Worm (Caenorhabditis elegans) whole organism, L2 larva: Measurements from ENCODE around the gene srd-70.

Source experiments
- C34F6.9 ChIP-seq: fragments of 150-350 bp; optimal IDR thresholded peaks from 2 replicates; lab custom pipeline; 2014; ENCODE audit warnings: missing biosample characterization, missing genetic modification characterization
- F13H6.1 ChIP-seq: sonication (generic microtip); optimal IDR thresholded peaks from 2 replicates; lab custom pipeline; 2016; ENCODE audit warnings: missing genetic modification characterization, missing compliant biosample characterization
- Y55F3AM.14 ChIP-seq: fragments of 200-800 bp; sonication (Bioruptor generic); optimal IDR thresholded peaks from 2 replicates; lab custom pipeline; 2018; ENCODE audit warnings: mild to moderate bottlenecking, missing genetic modification characterization, missing compliant biosample characterization
- ZK546.5 ChIP-seq: sonication (generic microtip); optimal IDR thresholded peaks from 2 replicates; lab custom pipeline; 2017; ENCODE audit warnings: missing biosample characterization, missing genetic modification characterization
- alr-1 ChIP-seq: fragments of 150-350 bp; optimal IDR thresholded peaks from 2 replicates; lab custom pipeline; 2014; ENCODE audit warnings: missing biosample characterization, missing genetic modification characterization
- ama-1 ChIP-seq: fragments of 150-350 bp; optimal IDR thresholded peaks from 2 replicates; lab custom pipeline; 2018; ENCODE audit warnings: inconsistent platforms
- blmp-1 ChIP-seq: sonication (generic microtip); optimal IDR thresholded peaks from 2 replicates; lab custom pipeline; 2017; ENCODE audit warnings: missing genetic modification characterization, mild to moderate bottlenecking, missing compliant biosample characterization, antibody characterized with exemption, moderate library complexity; ENCODE audit not compliant: insufficient read depth
- crh-2 ChIP-seq: sonication (generic microtip); optimal IDR thresholded peaks from 2 replicates; lab custom pipeline; 2017; ENCODE audit warnings: missing biosample characterization, missing genetic modification characterization
- egl-27 ChIP-seq: sonication (generic microtip); optimal IDR thresholded peaks from 3 replicates; lab custom pipeline; 2017; ENCODE audit warnings: missing biosample characterization, missing genetic modification reagents, missing genetic modification characterization
- elt-1 ChIP-seq: fragments of 150-350 bp; optimal IDR thresholded peaks from 2 replicates; lab custom pipeline; 2014; ENCODE audit warnings: missing biosample characterization, missing genetic modification characterization
- elt-3 ChIP-seq: sonication (generic microtip); optimal IDR thresholded peaks from 2 replicates; lab custom pipeline; 2017; ENCODE audit warnings: missing biosample characterization, missing genetic modification characterization
- fos-1 ChIP-seq: fragments of 150-350 bp; optimal IDR thresholded peaks from 2 replicates; lab custom pipeline; 2014; ENCODE audit warnings: missing biosample characterization, missing genetic modification characterization
- gmeb-1 ChIP-seq: fragments of 150-350 bp; optimal IDR thresholded peaks from 2 replicates; lab custom pipeline; 2014; ENCODE audit warnings: missing biosample characterization, missing genetic modification characterization
- lin-11 ChIP-seq: fragments of 150-350 bp; sonication (generic microtip); optimal IDR thresholded peaks from 2 replicates; lab custom pipeline; 2014; ENCODE audit warnings: missing biosample characterization, missing genetic modification characterization, inconsistent platforms, mixed read lengths
- lin-13 ChIP-seq: fragments of 150-350 bp; optimal IDR thresholded peaks from 2 replicates; lab custom pipeline; 2014; ENCODE audit warnings: missing biosample characterization, missing genetic modification reagents, missing genetic modification characterization
- lin-39 ChIP-seq: fragments of 150-350 bp; optimal IDR thresholded peaks from 2 replicates; lab custom pipeline; 2014; ENCODE audit warnings: missing biosample characterization, missing genetic modification reagents, missing genetic modification characterization
- lsy-2 ChIP-seq, 2 experiments: fragments of 150-350 bp in 1 of 2; sonication (generic microtip) in 1 of 2; optimal IDR thresholded peaks; 2 replicates each; lab custom pipeline; 2014 to 2017; ENCODE audit warnings: missing biosample characterization in 2 of 2, missing genetic modification characterization in 2 of 2
- mab-5 ChIP-seq: fragments of 150-350 bp; optimal IDR thresholded peaks from 2 replicates; lab custom pipeline; 2014; ENCODE audit warnings: missing biosample characterization, missing genetic modification characterization
- mbf-1 ChIP-seq: sonication (generic microtip); optimal IDR thresholded peaks from 2 replicates; lab custom pipeline; 2017; ENCODE audit warnings: missing biosample characterization, missing genetic modification characterization
- mdl-1 ChIP-seq, 2 experiments: fragments of 150-350 bp in 1 of 2; sonication (generic microtip) in 1 of 2; optimal IDR thresholded peaks; 2 replicates each; lab custom pipeline; 2017; ENCODE audit warnings: missing biosample characterization in 2 of 2, missing genetic modification characterization in 2 of 2
- nhr-11 ChIP-seq: fragments of 150-350 bp; optimal IDR thresholded peaks from 2 replicates; lab custom pipeline; 2014; ENCODE audit warnings: missing biosample characterization, missing genetic modification characterization
- nhr-129 ChIP-seq: fragments of 150-350 bp; optimal IDR thresholded peaks from 2 replicates; lab custom pipeline; 2014; ENCODE audit warnings: missing biosample characterization, missing genetic modification characterization
- nhr-21 ChIP-seq: fragments of 150-350 bp; optimal IDR thresholded peaks from 2 replicates; lab custom pipeline; 2014; ENCODE audit warnings: missing biosample characterization, missing genetic modification characterization
- nhr-23 ChIP-seq: fragments of 150-350 bp; optimal IDR thresholded peaks from 2 replicates; lab custom pipeline; 2014; ENCODE audit warnings: missing biosample characterization, missing genetic modification reagents, missing genetic modification characterization
- nhr-237 ChIP-seq: fragments of 150-350 bp; optimal IDR thresholded peaks from 2 replicates; lab custom pipeline; 2014; ENCODE audit warnings: missing biosample characterization, missing genetic modification characterization
- nhr-25 ChIP-seq: fragments of 150-350 bp; sonication (generic microtip); optimal IDR thresholded peaks from 3 replicates; lab custom pipeline; 2014; ENCODE audit warnings: missing biosample characterization, missing genetic modification characterization
- nhr-6 ChIP-seq: fragments of 150-350 bp; optimal IDR thresholded peaks from 2 replicates; lab custom pipeline; 2014; ENCODE audit warnings: missing biosample characterization, missing genetic modification characterization
- nhr-77 ChIP-seq: fragments of 150-350 bp; optimal IDR thresholded peaks from 2 replicates; lab custom pipeline; 2014; ENCODE audit warnings: missing biosample characterization, missing genetic modification characterization
- peb-1 ChIP-seq: fragments of 150-350 bp; optimal IDR thresholded peaks from 2 replicates; lab custom pipeline; 2014; ENCODE audit warnings: missing biosample characterization, missing genetic modification characterization
- sem-4 ChIP-seq: fragments of 150-350 bp; optimal IDR thresholded peaks from 2 replicates; lab custom pipeline; 2014; ENCODE audit warnings: missing biosample characterization, missing genetic modification reagents, missing genetic modification characterization
- sma-3 ChIP-seq: sonication (generic microtip); optimal IDR thresholded peaks from 2 replicates; lab custom pipeline; 2016; ENCODE audit warnings: missing genetic modification reagents, missing genetic modification characterization, missing compliant biosample characterization
- sma-9 ChIP-seq, 2 experiments: fragments of 150-350 bp in 1 of 2; sonication (generic microtip) in 1 of 2; optimal IDR thresholded peaks; 2 replicates each; lab custom pipeline; 2014 to 2016; ENCODE audit warnings: missing genetic modification characterization in 2 of 2, mild to moderate bottlenecking in 1 of 2, missing biosample characterization in 1 of 2, missing compliant biosample characterization in 1 of 2, missing genetic modification reagents in 1 of 2, moderate library complexity in 1 of 2
- snpc-4 ChIP-seq: fragments of 150-350 bp; optimal IDR thresholded peaks from 2 replicates; lab custom pipeline; 2014; ENCODE audit warnings: missing biosample characterization, missing genetic modification characterization
- unc-39 ChIP-seq: fragments of 150-350 bp; optimal IDR thresholded peaks from 2 replicates; lab custom pipeline; 2014; ENCODE audit warnings: missing biosample characterization, missing genetic modification characterization
- unc-55 ChIP-seq: fragments of 150-350 bp; sonication (generic microtip); optimal IDR thresholded peaks from 3 replicates; lab custom pipeline; 2014; ENCODE audit warnings: missing biosample characterization, missing genetic modification reagents, missing genetic modification characterization
- unc-62 ChIP-seq: fragments of 150-350 bp; optimal IDR thresholded peaks from 2 replicates; lab custom pipeline; 2014; ENCODE audit warnings: missing biosample characterization, missing genetic modification reagents, missing genetic modification characterization
- zag-1 ChIP-seq: fragments of 150-350 bp; optimal IDR thresholded peaks from 2 replicates; lab custom pipeline; 2014; ENCODE audit warnings: missing biosample characterization, missing genetic modification characterization
- ztf-1 ChIP-seq: fragments of 200-800 bp; sonication (Bioruptor generic); conservative IDR thresholded peaks from 2 replicates; pipeline ENCODE4 v1.3.6; 2022; ENCODE audit warnings: missing genetic modification characterization, missing compliant biosample characterization
- ztf-11 ChIP-seq: sonication (generic microtip); optimal IDR thresholded peaks from 2 replicates; lab custom pipeline; 2017; ENCODE audit warnings: missing biosample characterization, missing genetic modification characterization

Gene srd-70

ce11 chrV:20424229-20425182 lies 29.4 kb upstream of the srd-70 start:
- no peak for TF ChIP-seq unc-62 (GFP tag; lab: Kevin White, UChicago)
- no peak for TF ChIP-seq ama-1
- no peak for TF ChIP-seq unc-39 (tag; lab: Kevin White, UChicago)
- peak in 1 of 2 experiments; percentile 38 for TF ChIP-seq mdl-1 (tag; optimal IDR thresholded peaks at IDR 0.05; lab: Kevin White, UChicago)
- peak; percentile 72 for TF ChIP-seq unc-55 (GFP tag; lab: Kevin White, UChicago)
- TF ChIP-seq sma-9 (GFP tag; optimal IDR thresholded peaks at IDR 0.05; lab: Kevin White, UChicago): peak; percentile 96
- no peak for TF ChIP-seq sma-9 (tag; optimal IDR thresholded peaks at IDR 0.05; lab: Kevin White, UChicago)
- no peak for TF ChIP-seq alr-1
- peak; percentile 66 for TF ChIP-seq nhr-25 (tag; lab: Kevin White, UChicago)
- TF ChIP-seq nhr-21 (tag; lab: Kevin White, UChicago): peak; percentile 39
- TF ChIP-seq lin-13 (GFP tag; lab: Kevin White, UChicago): peak; percentile 48
- no peak for TF ChIP-seq elt-3 (tag; lab: Kevin White, UChicago)
- peak; percentile 27 to 47 for TF ChIP-seq lsy-2 (tag; optimal IDR thresholded peaks at IDR 0.05; lab: Kevin White, UChicago)
- TF ChIP-seq egl-27 (tag; lab: Kevin White, UChicago): peak; percentile 49
- TF ChIP-seq F13H6.1 (tag; lab: Kevin White, UChicago): peak; percentile 75
- TF ChIP-seq fos-1 (tag; lab: Kevin White, UChicago): peak; percentile 60
- no peak for TF ChIP-seq nhr-237 (tag; lab: Kevin White, UChicago)
- peak; percentile 45 for TF ChIP-seq nhr-129 (tag; lab: Kevin White, UChicago)
- TF ChIP-seq lin-11 (tag; lab: Kevin White, UChicago): no peak
- TF ChIP-seq nhr-11 (tag; lab: Kevin White, UChicago): no peak
- peak; percentile 19 for TF ChIP-seq snpc-4 (tag; lab: Kevin White, UChicago)
- TF ChIP-seq ZK546.5 (tag; lab: Kevin White, UChicago): no peak
- TF ChIP-seq lin-39 (tag; lab: Kevin White, UChicago): no peak
- peak; percentile 48 for TF ChIP-seq blmp-1 (tag; lab: Kevin White, UChicago)
- peak; percentile 6 for TF ChIP-seq sem-4 (tag; lab: Kevin White, UChicago)
- no peak for TF ChIP-seq mab-5
- TF ChIP-seq nhr-23 (tag; lab: Kevin White, UChicago): no peak
- peak; percentile 39 for TF ChIP-seq sma-3
- TF ChIP-seq nhr-6 (tag; lab: Kevin White, UChicago): peak; percentile 30
- no peak for TF ChIP-seq Y55F3AM.14 (GFP tag; lab: Kevin White, UChicago)
- TF ChIP-seq elt-1 (tag; lab: Kevin White, UChicago): no peak
- TF ChIP-seq crh-2: peak; percentile 28
- no peak for TF ChIP-seq nhr-77 (tag; lab: Kevin White, UChicago)
- peak; percentile 53 for TF ChIP-seq C34F6.9
- peak; percentile 86 for TF ChIP-seq gmeb-1 (tag; lab: Kevin White, UChicago)
- no peak for TF ChIP-seq peb-1

- no peak for TF ChIP-seq unc-55 (GFP tag; lab: Kevin White, UChicago)
- no peak for TF ChIP-seq lin-39 (tag; lab: Kevin White, UChicago)
- no peak for TF ChIP-seq ztf-1
- no peak for TF ChIP-seq nhr-6 (tag; lab: Kevin White, UChicago)
- no peak for TF ChIP-seq mbf-1 (tag; lab: Kevin White, UChicago)
- TF ChIP-seq mdl-1 (tag; optimal IDR thresholded peaks at IDR 0.05; lab: Kevin White, UChicago): no peak
- TF ChIP-seq unc-62 (GFP tag; lab: Kevin White, UChicago): no peak
- no peak for TF ChIP-seq lin-11 (tag; lab: Kevin White, UChicago)
- no peak for TF ChIP-seq sem-4 (tag; lab: Kevin White, UChicago)
- no peak for TF ChIP-seq zag-1
- TF ChIP-seq Y55F3AM.14 (GFP tag; lab: Kevin White, UChicago): no peak
- TF ChIP-seq lin-13 (GFP tag; lab: Kevin White, UChicago): no peak
- TF ChIP-seq ztf-11 (tag; lab: Kevin White, UChicago): no peak
- no peak for TF ChIP-seq unc-39 (tag; lab: Kevin White, UChicago)
- TF ChIP-seq blmp-1 (tag; lab: Kevin White, UChicago): no peak
- no peak for TF ChIP-seq F13H6.1 (tag; lab: Kevin White, UChicago)
- no peak for TF ChIP-seq nhr-23 (tag; lab: Kevin White, UChicago)
- no peak for TF ChIP-seq mab-5
Observed at ce11 chrV:20425183-20425400, 28.8 kb upstream of the srd-70 start, which contains the start of the genes fce-2 and F48F5.8. Gene fce-2, plus strand, starts transcription at chrV:20425301. Gene F48F5.8, plus strand, starts transcription at chrV:20425342.
